Worm (Caenorhabditis elegans) whole organism, early embryonic: Measurements from ENCODE around the gene C15F1.1.

ENCODE experiments used
- ama-1 ChIP-seq: fragments of 150-350 bp; optimal IDR thresholded peaks from 2 replicates; lab custom pipeline; 2014
- ceh-13 ChIP-seq: fragments of 200-800 bp; sonication (Bioruptor generic); optimal IDR thresholded peaks from 2 replicates; lab custom pipeline; 2018; ENCODE audit warnings: mild to moderate bottlenecking, missing genetic modification characterization, missing compliant biosample characterization
- tbx-11 ChIP-seq: fragments of 200-800 bp; sonication (Bioruptor generic); IDR thresholded peaks from 2 replicates; pipeline ENCODE4 v1.3.6; 2022; ENCODE audit warnings: missing genetic modification characterization, missing compliant biosample characterization

DNA sequence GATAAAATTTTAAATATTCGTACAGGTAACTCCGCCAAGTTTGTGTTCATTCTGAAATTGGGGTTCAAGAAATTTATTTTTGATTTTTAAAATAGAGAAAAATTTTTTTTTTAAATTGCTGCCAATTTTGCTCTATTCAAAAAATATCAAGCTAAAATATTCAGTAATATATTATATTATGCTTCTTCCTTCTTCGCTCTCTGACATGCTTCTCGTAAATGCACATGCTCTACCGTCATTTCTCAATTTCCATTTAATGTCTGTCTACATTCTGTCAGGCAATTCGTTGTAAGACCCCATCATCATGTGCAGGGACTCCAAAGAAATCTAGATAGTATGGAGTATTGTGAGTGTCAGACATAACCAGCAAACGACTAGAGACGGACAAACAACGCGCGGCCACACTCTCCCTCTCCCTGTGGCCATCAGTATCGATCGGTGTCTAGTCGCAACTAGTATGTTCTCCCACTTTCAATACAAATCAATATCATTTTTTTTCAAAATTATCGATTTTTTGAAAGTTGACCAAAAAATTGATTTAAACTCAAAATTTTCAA is 38.4 kb upstream of the C15F1.1 start, which contains the start of the genes malt-1 and ceh-38:
- TF ChIP-seq tbx-11 (GFP tag; lab: Robert Waterston, UW), result no peak
- no peak for TF ChIP-seq ama-1 (lab: Kevin White, UChicago)
- TF ChIP-seq ceh-13 (GFP tag; lab: Kevin White, UChicago), result no peak
